Worm (Caenorhabditis elegans) whole organism, midembryonic: ENCODE results near the gene srz-60.
"Not testable (repeated sequence)": the region's sequence is repeated elsewhere in the genome, so short reads cannot be mapped to it uniquely, and the experiment has no call there.

Experiments
- T22C8.4 ChIP-seq: fragments of 200-800 bp; sonication (Bioruptor generic); IDR thresholded peaks from 2 replicates; pipeline ENCODE4 v1.3.6; 2022; ENCODE audit warnings: missing genetic modification characterization, missing compliant biosample characterization
- cog-1 ChIP-seq: sonication (generic microtip); optimal IDR thresholded peaks from 2 replicates; lab custom pipeline; 2016; ENCODE audit warnings: missing genetic modification characterization, missing compliant biosample characterization
- flt-1 ChIP-seq: fragments of 200-800 bp; sonication (Bioruptor generic); IDR thresholded peaks from 2 replicates; pipeline ENCODE4 v1.3.6; 2022; ENCODE audit warnings: missing genetic modification characterization, missing compliant biosample characterization
- klf-2 ChIP-seq: fragments of 200-800 bp; sonication (Bioruptor generic); conservative IDR thresholded peaks from 2 replicates; pipeline ENCODE4 v1.3.6; 2022; ENCODE audit warnings: missing genetic modification reagents, missing genetic modification characterization, missing compliant biosample characterization
- med-1 ChIP-seq: sonication (generic microtip); optimal IDR thresholded peaks from 2 replicates; lab custom pipeline; 2017; ENCODE audit warnings: missing genetic modification characterization, mild to moderate bottlenecking, missing compliant biosample characterization, antibody characterized with exemption, missing genetic modification reagents; ENCODE audit not compliant: insufficient read depth
- ref-1 ChIP-seq: fragments of 200-800 bp; sonication (Bioruptor generic); conservative IDR thresholded peaks from 2 replicates; pipeline ENCODE4 v1.3.6; 2022; ENCODE audit warnings: missing genetic modification reagents, missing genetic modification characterization, missing compliant biosample characterization
- tab-1 ChIP-seq: fragments of 200-800 bp; sonication (Bioruptor generic); IDR thresholded peaks from 2 replicates; pipeline ENCODE4 v1.3.6; 2022; ENCODE audit warnings: missing genetic modification characterization, missing compliant biosample characterization
- ztf-23 ChIP-seq: fragments of 200-800 bp; sonication (Bioruptor generic); IDR thresholded peaks from 2 replicates; pipeline ENCODE4 v1.3.6; 2022; ENCODE audit warnings: missing genetic modification reagents, missing genetic modification characterization, missing compliant biosample characterization
- ztf-29 ChIP-seq: fragments of 200-800 bp; sonication (Bioruptor generic); IDR thresholded peaks from 2 replicates; pipeline ENCODE4 v1.3.6; 2022; ENCODE audit warnings: missing genetic modification reagents, missing genetic modification characterization, missing compliant biosample characterization

Gene srz-60

DNA sequence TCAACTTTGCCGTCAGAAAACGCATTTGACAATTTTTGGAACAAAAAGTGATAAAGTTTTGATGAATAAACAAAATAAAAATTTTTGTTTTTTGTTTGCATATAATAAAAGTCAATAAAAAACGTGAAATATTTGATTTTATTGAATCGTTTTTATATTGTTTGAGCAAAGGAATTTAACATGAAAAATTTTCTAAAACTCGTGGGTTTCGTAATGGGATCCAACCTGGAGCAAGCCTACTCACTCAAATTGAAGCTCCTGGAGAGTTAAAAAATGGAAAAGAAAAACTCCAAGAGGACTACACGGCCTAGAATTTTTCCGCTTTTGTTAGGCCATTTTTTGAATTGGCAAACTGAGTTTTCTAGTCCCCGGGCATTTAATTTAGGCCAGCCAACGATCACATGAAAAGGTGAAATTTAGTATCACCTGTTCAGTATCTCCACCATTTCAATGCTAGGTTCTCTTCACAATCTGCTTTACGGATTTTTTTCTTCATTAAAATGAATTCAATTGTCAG is at the start of gene srz-60, which contains the start of gene C04C3.9:
Gene srz-60, plus strand, starts transcription at position 467 of the 517 bp plus-strand sequence.
Gene C04C3.9, minus strand, starts transcription at position 101 of the 517 bp plus-strand sequence.
- TF ChIP-seq T22C8.4 (GFP tag; lab: Robert Waterston, UW) (no peak), tab-1 (GFP tag; lab: Robert Waterston, UW) (no peak), klf-2 (GFP tag; lab: Robert Waterston, UW) (no peak), ref-1 (no peak), ztf-29 (GFP tag; lab: Robert Waterston, UW) (no peak)

DNA sequence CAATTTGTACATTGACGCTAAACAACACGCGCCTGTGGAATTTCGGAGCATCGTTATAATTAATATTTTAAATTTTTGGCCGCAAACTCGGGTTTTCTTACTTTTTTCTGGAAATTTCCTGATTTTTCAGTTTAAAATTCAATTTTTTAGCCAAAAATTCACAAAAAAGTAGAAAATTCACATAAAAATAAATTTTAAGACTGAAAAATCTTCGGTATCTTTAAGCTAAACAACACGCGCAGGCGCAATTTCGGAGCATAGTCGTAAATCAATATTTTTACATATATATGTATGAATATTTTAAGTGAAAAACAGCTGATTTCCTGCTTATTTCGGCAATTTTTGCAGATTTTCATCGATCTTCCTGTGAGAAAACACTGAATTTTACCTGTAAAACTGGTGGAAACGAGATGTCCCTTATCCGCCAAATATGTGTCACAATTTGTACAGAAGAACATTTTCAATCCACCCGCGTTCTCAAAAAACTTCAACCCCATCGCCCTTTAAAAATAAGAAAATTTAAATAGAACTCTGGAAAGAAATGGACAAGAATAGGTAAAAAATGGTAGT is 46.3 kb upstream of the srz-60 start, which contains the start of gene B0546.3:
Gene B0546.3, minus strand, starts transcription at position 504 of the 570 bp plus-strand sequence.
- TF ChIP-seq T22C8.4 (GFP tag; lab: Robert Waterston, UW) = no peak
- no peak for TF ChIP-seq ztf-23 (GFP tag; lab: Robert Waterston, UW)
- TF ChIP-seq ztf-29 (GFP tag; lab: Robert Waterston, UW) = no peak
- TF ChIP-seq med-1 = no peak
- TF ChIP-seq ref-1 = no peak
- TF ChIP-seq cog-1 (tag; lab: Kevin White, UChicago) = no peak

DNA sequence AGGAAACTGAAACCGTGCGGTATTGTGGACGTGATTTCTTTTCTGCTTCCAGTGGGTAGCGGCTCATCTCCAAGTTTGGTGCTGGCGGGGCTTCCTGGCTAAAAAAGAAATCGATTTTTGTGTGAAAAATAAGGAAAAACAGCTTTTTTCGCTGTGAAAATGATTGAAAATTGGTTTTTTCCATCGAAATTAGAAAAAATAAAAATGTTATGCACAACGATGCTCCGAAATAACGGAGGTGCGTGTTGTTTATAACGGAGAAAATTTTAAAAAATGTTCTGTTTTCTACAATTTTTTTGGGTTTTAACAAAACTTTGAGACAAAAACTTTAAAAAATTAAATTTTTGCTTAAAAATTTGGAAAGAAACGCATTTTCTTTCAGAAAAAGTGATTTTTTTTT is 45.5 kb upstream of the srz-60 start:
- TF ChIP-seq ztf-29 (GFP tag; lab: Robert Waterston, UW) (no peak), T22C8.4 (GFP tag; lab: Robert Waterston, UW) (no peak), tab-1 (GFP tag; lab: Robert Waterston, UW) (no peak), flt-1 (no peak), med-1 (no peak), cog-1 (tag; lab: Kevin White, UChicago) (no peak), ref-1 (no peak), ztf-23 (GFP tag; lab: Robert Waterston, UW) (no peak), klf-2 (GFP tag; lab: Robert Waterston, UW) (no peak)

DNA sequence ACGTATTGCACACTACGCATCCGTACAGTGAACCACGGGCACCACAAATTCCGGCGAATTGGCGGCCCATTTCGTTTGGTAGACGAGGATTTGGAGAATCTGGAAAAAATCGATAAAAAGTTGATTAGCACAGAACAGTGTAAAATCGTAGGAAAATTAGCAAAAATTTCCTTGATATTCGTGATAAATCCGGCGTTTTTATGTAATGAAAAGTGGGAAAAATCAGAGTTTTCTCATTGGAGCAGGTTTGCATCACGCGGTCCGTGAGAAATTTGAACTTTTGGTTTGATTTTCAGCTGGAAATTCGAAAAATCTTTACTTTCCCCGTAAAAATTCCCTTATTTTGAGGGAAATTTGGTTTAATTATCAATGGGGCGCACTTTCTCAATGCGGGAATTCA is 44.7 kb upstream of the srz-60 start, which contains the start of gene B0546.4:
Gene B0546.4, minus strand, starts transcription at position 101 of the 400 bp plus-strand sequence.
- TF ChIP-seq ref-1 = no peak
- TF ChIP-seq flt-1 = no peak

DNA sequence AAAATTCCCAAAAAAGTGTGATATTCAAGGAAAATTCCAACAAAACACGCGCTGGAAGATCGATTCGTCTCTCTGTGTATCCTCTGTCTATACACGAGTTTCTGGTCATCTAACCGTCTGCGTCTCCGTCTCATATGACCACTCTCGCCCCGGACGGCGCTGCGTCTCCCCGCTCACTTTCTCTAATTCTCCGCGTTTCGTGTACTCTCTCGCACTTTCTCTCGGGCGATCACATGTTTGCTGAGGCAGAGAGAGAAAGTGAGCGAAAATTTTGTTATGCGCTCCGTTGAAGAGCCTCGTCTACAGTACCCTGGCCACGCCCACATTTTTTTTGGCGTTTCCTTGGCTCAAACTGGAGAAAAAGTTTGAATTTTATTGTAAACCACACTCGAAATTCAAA is 44.1 kb upstream of the srz-60 start:
- TF ChIP-seq ztf-29 (GFP tag; lab: Robert Waterston, UW) = no peak
- TF ChIP-seq cog-1 (tag; lab: Kevin White, UChicago) = peak; percentile 62

DNA sequence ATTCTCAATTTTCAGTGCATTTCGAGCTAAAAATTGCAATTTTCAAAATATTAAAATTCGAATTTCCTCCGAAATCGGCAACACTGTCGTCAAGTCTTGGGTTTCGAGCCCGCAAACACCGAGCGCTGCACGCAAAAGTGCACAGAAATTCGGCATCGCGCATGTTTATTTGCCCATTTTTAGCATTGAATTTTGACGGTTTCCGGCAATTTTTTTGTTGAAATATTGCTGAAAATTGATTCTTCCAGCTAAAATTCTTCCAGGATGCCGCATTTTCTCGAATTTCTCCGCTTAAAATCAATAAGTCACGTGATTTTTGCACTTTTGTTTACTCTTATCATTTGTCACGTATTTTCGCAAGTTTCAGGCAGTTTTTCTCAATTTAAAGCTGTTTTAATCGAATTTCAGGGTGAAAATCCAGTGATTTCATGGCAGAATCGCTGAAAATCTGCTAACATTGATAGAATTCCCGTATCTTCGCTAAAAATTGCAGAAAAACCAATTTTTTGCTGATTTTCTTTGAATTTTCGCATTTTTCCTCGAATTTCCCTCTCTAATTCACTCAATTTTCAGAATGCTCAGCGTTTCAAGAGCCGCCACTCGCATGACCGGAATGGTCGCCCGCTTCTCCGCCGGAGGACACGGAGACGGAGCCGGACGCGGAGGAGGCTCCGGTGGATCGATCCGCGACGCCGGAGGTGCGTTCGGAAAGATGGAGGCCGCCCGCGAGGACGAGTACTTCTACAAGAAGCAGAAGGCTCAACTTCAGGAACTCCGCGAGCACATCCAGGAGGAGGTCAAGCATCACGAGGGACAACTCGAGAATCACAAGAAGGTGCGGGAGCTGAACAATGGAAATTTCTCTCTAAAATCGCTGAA is 43.1 kb upstream of the srz-60 start, which contains the start of gene mai-2:
Gene mai-2, plus strand, starts transcription at position 574 of the 879 bp plus-strand sequence.
- TF ChIP-seq klf-2 (GFP tag; lab: Robert Waterston, UW) (no peak), cog-1 (tag; lab: Kevin White, UChicago) (no peak), ztf-23 (GFP tag; lab: Robert Waterston, UW) (no peak), flt-1 (no peak), T22C8.4 (GFP tag; lab: Robert Waterston, UW) (no peak), ztf-29 (GFP tag; lab: Robert Waterston, UW) (no peak), ref-1 (no peak), tab-1 (GFP tag; lab: Robert Waterston, UW) (no peak), med-1 (no peak)

DNA sequence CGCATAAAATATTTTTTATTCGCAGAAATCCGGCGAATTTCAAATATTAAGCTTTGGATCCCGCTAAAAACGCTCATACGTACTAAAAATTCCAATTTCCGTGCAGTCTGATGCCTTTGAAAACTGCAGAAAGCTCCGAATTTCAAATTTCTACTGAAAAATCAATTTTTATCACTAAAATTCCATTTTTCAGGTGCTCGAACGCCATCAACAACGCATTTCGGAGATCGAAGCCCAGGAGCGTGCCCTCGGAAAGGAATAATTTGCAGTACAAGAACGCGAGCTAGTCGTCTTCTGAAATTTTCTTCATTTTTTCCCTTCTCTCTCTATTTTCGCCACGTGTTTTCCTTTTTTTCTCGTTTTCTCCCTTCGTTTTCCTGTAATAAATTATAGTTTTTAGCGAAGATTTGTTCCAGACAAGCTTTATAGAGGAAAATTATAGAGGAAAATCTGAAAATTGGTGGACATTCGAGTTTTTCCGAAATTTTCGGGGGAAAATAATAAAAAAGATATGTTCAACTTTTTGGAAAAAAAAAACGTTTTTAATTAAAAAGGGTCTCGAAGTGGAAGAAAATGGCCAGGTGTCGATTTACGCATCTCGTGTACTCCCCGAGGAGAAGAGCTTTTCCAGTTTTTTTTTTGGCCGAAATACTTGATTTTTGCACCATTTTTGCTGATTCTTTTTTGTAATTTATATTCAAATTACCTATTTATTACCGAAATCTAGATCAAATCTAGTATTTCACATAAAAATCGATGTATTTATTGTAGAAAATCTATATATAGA is 42.0 kb upstream of the srz-60 start:
- TF ChIP-seq ztf-29 (GFP tag; lab: Robert Waterston, UW) = no peak
- no peak for TF ChIP-seq med-1
- TF ChIP-seq klf-2 (GFP tag; lab: Robert Waterston, UW) = no peak
- no peak for TF ChIP-seq tab-1 (GFP tag; lab: Robert Waterston, UW)
- TF ChIP-seq ref-1 = no peak
- TF ChIP-seq cog-1 (tag; lab: Kevin White, UChicago) = no peak
- TF ChIP-seq ztf-23 (GFP tag; lab: Robert Waterston, UW) = no peak
- no peak for TF ChIP-seq flt-1
- no peak for TF ChIP-seq T22C8.4 (GFP tag; lab: Robert Waterston, UW)

DNA sequence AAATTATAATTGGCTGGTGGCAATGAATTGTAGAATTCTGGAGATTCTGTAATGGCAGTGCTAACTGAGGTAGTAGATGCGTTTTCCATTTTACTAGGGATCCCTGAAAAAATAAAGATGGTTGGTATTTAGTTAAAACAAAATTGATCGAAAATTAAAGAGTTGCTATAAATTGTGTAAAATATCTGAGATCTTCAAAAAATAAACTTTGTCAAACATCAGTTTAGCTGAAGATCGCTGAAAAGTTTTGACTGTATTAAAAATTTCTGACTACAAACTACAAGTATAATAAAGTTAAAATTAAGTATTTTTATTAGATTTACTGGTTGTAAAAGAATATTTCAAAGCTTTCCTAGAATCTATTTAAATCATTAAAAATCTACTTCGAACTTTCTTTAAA is 38.7 kb upstream of the srz-60 start, which contains the start of gene B0546.5:
Gene B0546.5, minus strand, starts transcription at position 101 of the 400 bp plus-strand sequence.
- TF ChIP-seq flt-1; ztf-29 (GFP tag; lab: Robert Waterston, UW); med-1: not testable (repeated sequence)

DNA sequence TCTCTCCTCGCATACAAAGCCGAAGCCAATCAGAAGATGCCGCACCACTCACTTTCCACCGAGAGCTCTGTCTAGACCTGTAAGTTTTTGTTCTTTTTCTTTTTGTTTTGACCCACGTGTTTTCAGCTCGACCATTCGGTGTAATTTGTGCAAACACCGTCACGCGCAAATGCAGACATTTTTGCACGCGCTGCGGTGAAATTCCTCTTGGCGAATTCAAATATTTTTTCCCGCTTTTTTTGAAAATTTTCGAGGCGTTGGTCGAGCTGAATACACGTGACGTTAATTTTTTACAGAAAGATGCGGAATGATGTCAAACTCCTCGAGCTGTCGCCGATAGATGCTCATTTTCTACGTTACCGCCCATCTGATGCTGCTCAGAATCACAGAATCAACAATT is 34.6 kb upstream of the srz-60 start, which contains the start of gene C04C3.4:
Gene C04C3.4, plus strand, starts transcription at position 301 of the 400 bp plus-strand sequence.
- TF ChIP-seq T22C8.4, ztf-29, klf-2 (GFP tag; lab: Robert Waterston, UW): not testable (repeated sequence)
